Worm (Caenorhabditis elegans): ENCODE measurements around the gene chst-1.

chst-1 gene

DNA sequence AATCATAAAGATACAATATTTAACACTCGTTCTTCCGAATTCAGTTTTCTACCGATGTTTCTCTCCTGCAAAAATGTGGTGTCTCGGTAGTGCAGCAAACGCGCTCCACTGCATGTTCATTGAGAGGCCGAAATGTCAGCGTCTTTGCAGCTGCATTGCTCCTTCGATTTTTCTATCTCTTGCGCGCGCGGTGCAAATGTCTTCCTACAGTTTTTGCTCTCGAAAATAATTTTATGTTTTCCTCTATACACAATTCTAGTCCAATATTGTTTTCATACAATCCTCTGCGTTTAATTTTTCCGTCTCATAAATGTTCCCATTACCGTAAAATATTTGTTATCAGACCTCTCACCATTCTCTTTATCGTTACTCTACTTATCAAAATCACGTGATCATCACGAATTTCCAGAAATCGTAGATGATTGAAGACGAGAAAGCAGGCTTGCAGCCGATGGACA, 44.4 kb downstream of the chst-1 start, which contains the start of gene ufd-2 (continued):
- no peak for TF ChIP-seq B0019.2 (GFP tag; conservative IDR thresholded peaks at IDR 0.05)
- TF ChIP-seq ceh-27 (GFP tag; optimal IDR thresholded peaks at IDR 0.05), result no peak
- TF ChIP-seq sptf-2 (GFP tag; optimal IDR thresholded peaks at IDR 0.05), result no peak

DNA sequence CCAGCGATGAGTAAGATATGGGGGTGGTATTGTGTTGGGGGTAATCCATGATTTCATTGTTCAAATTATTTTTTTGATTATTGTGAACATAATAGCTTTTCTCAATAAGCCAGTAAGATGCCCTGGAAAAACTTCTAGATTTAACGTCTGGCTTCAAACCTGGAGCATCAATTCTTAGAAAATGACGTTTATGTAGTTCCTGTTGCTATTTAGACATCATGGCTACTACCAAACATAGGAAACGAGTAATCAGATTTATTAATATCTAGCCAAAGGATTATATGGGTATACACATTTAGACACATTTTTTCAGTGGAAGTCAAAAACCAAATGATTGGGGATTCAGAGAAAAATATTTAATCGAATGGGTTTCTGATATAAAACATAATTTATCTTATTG, 47.2 kb downstream of the chst-1 start:
- no peak for TF ChIP-seq B0019.2 (GFP tag; conservative IDR thresholded peaks at IDR 0.05)

DNA sequence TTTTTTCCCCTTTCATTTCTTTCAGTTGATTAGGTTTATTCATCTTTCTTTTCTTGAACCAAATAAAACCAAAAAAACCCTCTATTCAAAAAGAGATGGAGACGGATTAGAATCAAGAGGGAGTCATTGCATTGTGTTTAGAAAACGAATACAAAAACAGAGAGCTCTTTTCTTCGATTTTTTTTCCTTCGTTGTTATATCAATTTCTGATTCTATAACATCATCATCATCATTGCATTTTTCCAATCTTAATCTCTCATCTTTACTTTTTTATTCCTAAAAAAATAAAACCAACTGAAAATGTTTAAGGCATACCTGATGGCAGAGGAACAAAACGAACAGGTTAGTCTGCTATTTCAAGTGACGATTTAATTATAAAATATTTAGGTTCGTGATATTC, 48.0 kb downstream of the chst-1 start, which contains the start of gene T05H10.8:
TSS of gene T05H10.8 (plus strand) at position 301 of the 400 bp plus-strand sequence.
- TF ChIP-seq bed-1 (GFP tag; IDR thresholded peaks at IDR 0.05), result no peak
- TF ChIP-seq rec-8 (tag; optimal IDR thresholded peaks at IDR 0.05), result no peak
- TF ChIP-seq Y56A3A.18 (GFP tag; IDR thresholded peaks at IDR 0.05), result no peak
- TF ChIP-seq lin-35 (GFP tag; optimal IDR thresholded peaks at IDR 0.05), result no peak
- TF ChIP-seq T26A5.8 (tag; optimal IDR thresholded peaks at IDR 0.05), result no peak
- TF ChIP-seq chd-7 (tag; optimal IDR thresholded peaks at IDR 0.05), result no peak
- TF ChIP-seq somi-1 (GFP tag; optimal IDR thresholded peaks at IDR 0.05), result no peak
- no peak for TF ChIP-seq dox-1 (GFP tag; IDR thresholded peaks at IDR 0.05)
- no peak for TF ChIP-seq mes-4 (tag; optimal IDR thresholded peaks at IDR 0.05)
- TF ChIP-seq ztf-28 (GFP tag; IDR thresholded peaks at IDR 0.05), result no peak

DNA sequence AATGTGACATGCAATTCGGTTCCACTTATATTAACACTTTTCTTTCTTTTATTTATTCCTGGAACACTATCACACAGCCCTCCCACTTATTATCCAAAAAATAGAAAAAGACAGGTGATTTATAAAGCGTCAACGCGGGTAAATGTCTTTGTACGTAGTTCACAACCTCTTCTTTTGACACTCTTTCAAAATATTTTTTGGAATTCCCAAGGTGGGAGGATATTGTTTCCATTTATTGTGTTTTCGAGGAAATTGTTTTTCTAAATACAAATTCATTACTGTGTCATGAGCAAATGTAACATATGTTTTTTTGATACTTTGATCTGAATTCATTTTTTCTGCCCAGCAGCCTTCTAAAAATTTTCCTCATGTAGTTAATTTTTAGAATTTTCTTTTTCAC, 48.9 kb downstream of the chst-1 start:
- TF ChIP-seq hlh-26 (GFP tag; conservative IDR thresholded peaks at IDR 0.05) (no peak), B0336.3 (GFP tag; IDR thresholded peaks at IDR 0.05) (no peak), let-526 (GFP tag; IDR thresholded peaks at IDR 0.05) (no peak), B0035.1 (tag; optimal IDR thresholded peaks at IDR 0.05) (no peak), aptf-3 (GFP tag; IDR thresholded peaks at IDR 0.05) (no peak), lsl-1 (GFP tag; optimal IDR thresholded peaks at IDR 0.05) (no peak), F57C9.4 (tag; optimal IDR thresholded peaks at IDR 0.05) (no peak)

Data from whole organism, young adult.